Worm (Caenorhabditis elegans): ENCODE results near the gene srz-70.

Gene srz-70

DNA sequence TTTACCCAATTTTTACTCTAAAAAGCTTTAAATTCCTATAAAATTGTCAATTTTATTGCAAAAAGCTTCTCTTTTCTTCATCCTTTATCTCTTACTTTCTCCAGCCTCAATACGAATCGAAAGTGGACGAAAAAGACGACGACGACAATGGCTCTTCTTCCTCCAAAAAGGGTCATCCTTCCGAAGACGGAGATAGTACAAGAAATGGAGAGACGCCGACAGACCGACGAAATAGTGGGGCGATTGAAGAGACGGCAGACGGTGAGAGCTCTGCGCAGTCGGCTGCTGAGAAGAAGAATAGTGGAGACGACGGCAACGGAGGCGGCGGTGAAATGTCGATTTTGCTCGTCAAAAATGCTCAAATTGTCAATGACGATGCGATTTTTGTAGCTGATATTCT is 40.5 kb upstream of the srz-70 start (continued):
- TF ChIP-seq Y56A3A.18 (GFP tag; IDR thresholded peaks at IDR 0.05) = no peak

DNA sequence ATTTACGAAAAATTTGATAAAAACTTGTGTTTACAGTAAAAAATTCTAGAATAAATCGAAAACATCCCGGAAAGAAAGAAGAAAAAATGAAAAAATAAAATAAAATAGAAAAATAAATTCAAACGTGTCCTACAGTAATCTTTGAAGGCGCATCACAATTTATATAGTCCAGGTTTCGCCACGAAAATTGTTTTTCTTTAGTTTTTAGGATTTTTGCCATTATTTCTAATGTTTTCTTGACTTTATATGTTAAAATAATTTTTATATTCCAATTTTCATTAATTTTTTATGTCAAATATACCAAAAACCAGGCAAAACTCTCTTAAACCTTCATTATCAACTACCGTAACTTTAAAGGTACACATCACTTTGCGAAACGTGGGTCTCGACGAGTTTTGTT is 38.8 kb upstream of the srz-70 start:
- TF ChIP-seq sea-2 (GFP tag; IDR thresholded peaks at IDR 0.05) (no peak), ceh-27 (GFP tag; optimal IDR thresholded peaks at IDR 0.05) (no peak), hrde-1 (tag; optimal IDR thresholded peaks at IDR 0.05; ENCODE audit: borderline replicate concordance) (no peak), lsl-1 (GFP tag; optimal IDR thresholded peaks at IDR 0.05) (peak; percentile 96), madf-3 (GFP tag; IDR thresholded peaks at IDR 0.05) (no peak), F33H1.4 (GFP tag; IDR thresholded peaks at IDR 0.05) (peak; percentile 88), tlf-1 (GFP tag; optimal IDR thresholded peaks at IDR 0.05) (no peak), madf-6 (GFP tag; IDR thresholded peaks at IDR 0.05) (peak; percentile 83), Y95B8A.8 (GFP tag; IDR thresholded peaks at IDR 0.05) (no peak), xnd-1 (tag; optimal IDR thresholded peaks at IDR 0.05) (peak; percentile 84), D2030.7 (GFP tag; IDR thresholded peaks at IDR 0.05) (no peak), hsf-1 (GFP tag; IDR thresholded peaks at IDR 0.05) (no peak), efl-1 (GFP tag; optimal IDR thresholded peaks at IDR 0.05) (no peak), cebp-2 (GFP tag; IDR thresholded peaks at IDR 0.05) (no peak), die-1 (tag; optimal IDR thresholded peaks at IDR 0.05) (no peak), madf-10 (tag; optimal IDR thresholded peaks at IDR 0.05) (no peak), ceh-91 (GFP tag; IDR thresholded peaks at IDR 0.05) (0 out of 2 replicates have a peak, but pooled peaks have one; percentile 24), C06A6.2 (GFP tag; conservative IDR thresholded peaks at IDR 0.05) (no peak), ekl-4 (GFP tag; IDR thresholded peaks at IDR 0.05) (no peak), Y53G8AR.9 (GFP tag; conservative IDR thresholded peaks at IDR 0.05) (no peak), C17E4.6 (GFP tag; IDR thresholded peaks at IDR 0.05) (no peak), hlh-12 (tag; optimal IDR thresholded peaks at IDR 0.05) (no peak), nfyb-1 (GFP tag; IDR thresholded peaks at IDR 0.05) (no peak), lin-54 (GFP tag; optimal IDR thresholded peaks at IDR 0.05) (peak; percentile 21), gei-17 (GFP tag; optimal IDR thresholded peaks at IDR 0.05) (no peak), somi-1 (GFP tag; optimal IDR thresholded peaks at IDR 0.05) (no peak), madf-8 (GFP tag; conservative IDR thresholded peaks at IDR 0.05) (peak; percentile 53; the same call in 1 of the 2 replicates), dpff-1 (tag; optimal IDR thresholded peaks at IDR 0.05) (no peak), snpc-1.3 (tag; optimal IDR thresholded peaks at IDR 0.05; ENCODE audit: insufficient read depth) (peak; percentile 56), zfh-2 (GFP tag; conservative IDR thresholded peaks at IDR 0.05) (no peak), mel-28 (tag; optimal IDR thresholded peaks at IDR 0.05; ENCODE audit: borderline replicate concordance) (no peak), snpc-1.1 (tag; optimal IDR thresholded peaks at IDR 0.05; ENCODE audit: insufficient read depth) (peak; percentile 43), rec-8 (tag; optimal IDR thresholded peaks at IDR 0.05) (no peak), B0035.1 (tag; optimal IDR thresholded peaks at IDR 0.05) (no peak), him-1 (tag; optimal IDR thresholded peaks at IDR 0.05) (no peak), Y56A3A.18 (GFP tag; IDR thresholded peaks at IDR 0.05) (no peak)

DNA sequence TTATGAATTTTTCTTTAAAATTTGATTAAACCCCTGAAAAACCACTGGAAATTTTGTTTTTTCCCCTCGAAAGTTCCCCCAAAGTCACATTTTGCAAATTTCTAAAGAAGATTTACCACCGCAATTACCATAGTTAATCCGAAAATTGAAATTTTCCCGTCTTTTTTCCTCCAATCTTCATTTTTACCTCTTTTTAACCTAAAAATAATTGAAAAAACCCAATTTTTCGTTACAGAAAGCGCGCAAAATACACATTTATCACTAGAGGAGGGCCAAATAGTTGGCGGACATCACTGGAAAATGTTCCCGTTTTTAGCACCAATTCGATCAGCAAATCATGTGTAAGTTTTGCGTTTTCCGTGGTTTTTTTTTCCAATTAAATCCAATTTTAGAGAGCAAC is 37.8 kb upstream of the srz-70 start, which contains the start of gene unc-33:
Gene unc-33, plus strand, starts transcription at position 301 of the 400 bp plus-strand sequence.
- TF ChIP-seq nfya-2 (GFP tag; IDR thresholded peaks at IDR 0.05) = no peak
- no peak for TF ChIP-seq F52B5.7 (tag; optimal IDR thresholded peaks at IDR 0.05)
- no peak for TF ChIP-seq zim-3 (tag; optimal IDR thresholded peaks at IDR 0.05)

Data from whole organism, young adult.